Fruit fly (Drosophila melanogaster): ENCODE measurements around the gene Trx2.

The Trx2 gene

dm6 chr2L:9633098-9633497 lies 20.1 kb downstream of the Trx2 start (continued):
- TF ChIP-seq Sin3A (optimal IDR thresholded peaks at IDR 0.05) (no peak), CG2889 (GFP tag; IDR thresholded peaks at IDR 0.05) (no peak), CG6765 (GFP tag; optimal IDR thresholded peaks at IDR 0.05) (no peak), CG11093 (GFP tag; IDR thresholded peaks at IDR 0.05) (peak; percentile 34; the same call in 1 of the 3 replicates), NK7.1 (GFP tag; optimal IDR thresholded peaks at IDR 0.05) (peak; percentile 71), HmgD (GFP tag; optimal IDR thresholded peaks at IDR 0.05) (no peak), btn (GFP tag; optimal IDR thresholded peaks at IDR 0.05) (peak; percentile 71), pzg (GFP tag; optimal IDR thresholded peaks at IDR 0.05) (no peak), z (GFP tag; IDR thresholded peaks at IDR 0.05) (peak; percentile 68; the same call in 2 of the 3 replicates), wek (GFP tag; optimal IDR thresholded peaks at IDR 0.05) (peak; percentile 57), CG10654 (GFP tag; optimal IDR thresholded peaks at IDR 0.05) (peak; percentile 58), corto (GFP tag; optimal IDR thresholded peaks at IDR 0.05) (no peak), mld (GFP tag; IDR thresholded peaks at IDR 0.05; ENCODE audit: partially characterized antibody) (no peak), lola (GFP tag; optimal IDR thresholded peaks at IDR 0.05) (peak in 1 of 3 experiments; percentile 67), sqz (GFP tag; optimal IDR thresholded peaks at IDR 0.05) (peak; percentile 60), NfI (GFP tag; optimal IDR thresholded peaks at IDR 0.05) (peak; percentile 21), oc (tag; optimal IDR thresholded peaks at IDR 0.05) (peak; percentile 15), CG34422 (GFP tag; IDR thresholded peaks at IDR 0.05) (0 out of 3 replicates have a peak, but pooled peaks have one; percentile 16), CG33213 (GFP tag; optimal IDR thresholded peaks at IDR 0.05) (peak; percentile 79), Lim3 (GFP tag; IDR thresholded peaks at IDR 0.05) (no peak), CG1233 (GFP tag; optimal IDR thresholded peaks at IDR 0.05) (peak; percentile 78), CG30403 (GFP tag; optimal IDR thresholded peaks at IDR 0.05) (no peak), CG4328 (GFP tag; optimal IDR thresholded peaks at IDR 0.05) (peak; percentile 62), Rx (GFP tag; IDR thresholded peaks at IDR 0.05) (0 out of 2 replicates have a peak, but pooled peaks have one; percentile 39), CG32532 (GFP tag; IDR thresholded peaks at IDR 0.05) (no peak), esg (GFP tag; conservative IDR thresholded peaks at IDR 0.05) (no peak), CG12942 (GFP tag; optimal IDR thresholded peaks at IDR 0.05) (no peak), trem (tag; optimal IDR thresholded peaks at IDR 0.05) (peak; percentile 34), fd102C (GFP tag; optimal IDR thresholded peaks at IDR 0.05) (peak; percentile 81), ap (GFP tag; IDR thresholded peaks at IDR 0.05) (peak; percentile 51; the same call in 1 of the 2 replicates), CG6175 (GFP tag; IDR thresholded peaks at IDR 0.05) (0 out of 3 replicates have a peak, but pooled peaks have one; percentile 30), chinmo (GFP tag; IDR thresholded peaks at IDR 0.05; ENCODE audit: partially characterized antibody) (no peak), pros (GFP tag; optimal IDR thresholded peaks at IDR 0.05) (peak; percentile 24), onecut (GFP tag; IDR thresholded peaks at IDR 0.05) (peak; percentile 78), CG7839 (tag; optimal IDR thresholded peaks at IDR 0.05) (peak; percentile 14), CG2202 (tag; optimal IDR thresholded peaks at IDR 0.05) (peak; percentile 83), grn (GFP tag; optimal IDR thresholded peaks at IDR 0.05) (peak; percentile 97), CG30020 (tag; optimal IDR thresholded peaks at IDR 0.05) (no peak), Sox100B (GFP tag; optimal IDR thresholded peaks at IDR 0.05) (peak; percentile 57), sd (tag; optimal IDR thresholded peaks at IDR 0.05) (no peak), da (GFP tag; optimal IDR thresholded peaks at IDR 0.05) (no peak), ind (GFP tag; optimal IDR thresholded peaks at IDR 0.05) (no peak), CG1792 (GFP tag; optimal IDR thresholded peaks at IDR 0.05) (peak; percentile 85), inv (GFP tag; IDR thresholded peaks at IDR 0.05; ENCODE audit: partially characterized antibody) (no peak), peb (GFP tag; IDR thresholded peaks at IDR 0.05) (peak; percentile 42; the same call in 1 of the 2 replicates), CG30431 (GFP tag; optimal IDR thresholded peaks at IDR 0.05) (peak; percentile 39), CG31388 (GFP tag; optimal IDR thresholded peaks at IDR 0.05) (peak; percentile 2), MESR4 (GFP tag; optimal IDR thresholded peaks at IDR 0.05) (no peak), CG14860 (GFP tag; IDR thresholded peaks at IDR 0.05; ENCODE audit: partially characterized antibody) (no peak), CG11085 (GFP tag; IDR thresholded peaks at IDR 0.05) (peak; percentile 33; the same call in 1 of the 2 replicates), tap (tag; optimal IDR thresholded peaks at IDR 0.05) (peak; percentile 49)
